Worm (Caenorhabditis elegans): ENCODE results near the gene mog-2.

mog-2 gene

ce11 chrII:4328716-4329115 lies 4.6 kb downstream of the mog-2 start, which contains the start of gene H20J04.4:
Gene H20J04.4 (plus strand): TSS chrII:4329016.
- no peak for TF ChIP-seq nhr-85 (tag)
- TF ChIP-seq nhr-19 (GFP tag; conservative IDR thresholded peaks at IDR 0.05): no peak
- no peak for TF ChIP-seq F16B12.6 (tag; optimal IDR thresholded peaks at IDR 0.05)
- TF ChIP-seq nhr-12 (tag; optimal IDR thresholded peaks at IDR 0.05): no peak
- TF ChIP-seq vab-15 (tag; optimal IDR thresholded peaks at IDR 0.05): no peak
- no peak for TF ChIP-seq xbp-1 (tag; optimal IDR thresholded peaks at IDR 0.05)
- no peak for TF ChIP-seq irx-1 (tag; optimal IDR thresholded peaks at IDR 0.05)
- no peak for TF ChIP-seq aha-1 (tag; optimal IDR thresholded peaks at IDR 0.05)
- TF ChIP-seq nhr-11 (tag; optimal IDR thresholded peaks at IDR 0.05): no peak
- no peak for TF ChIP-seq Y116A8C.19 (tag; optimal IDR thresholded peaks at IDR 0.05; ENCODE audit: borderline replicate concordance)

- TF ChIP-seq dsc-1 (tag; optimal IDR thresholded peaks at IDR 0.05): no peak
- no peak for TF ChIP-seq zip-4 (GFP tag; optimal IDR thresholded peaks at IDR 0.05)
- no peak for TF ChIP-seq nhr-77 (tag; optimal IDR thresholded peaks at IDR 0.05)
- no peak for TF ChIP-seq elt-2 (tag; optimal IDR thresholded peaks at IDR 0.05)
- no peak for TF ChIP-seq Y116A8C.19 (tag; optimal IDR thresholded peaks at IDR 0.05; ENCODE audit: borderline replicate concordance)
- no peak for TF ChIP-seq nhr-20 (tag; optimal IDR thresholded peaks at IDR 0.05)
- TF ChIP-seq ces-1 (GFP tag; optimal IDR thresholded peaks at IDR 0.05): no peak
- no peak for TF ChIP-seq nhr-47 (tag; optimal IDR thresholded peaks at IDR 0.05)
- no peak for TF ChIP-seq zag-1 (tag; optimal IDR thresholded peaks at IDR 0.05)
- TF ChIP-seq mab-9 (GFP tag; IDR thresholded peaks at IDR 0.05): no peak
- TF ChIP-seq grh-1 (GFP tag; IDR thresholded peaks at IDR 0.05): no peak
- TF ChIP-seq mep-1 (tag; optimal IDR thresholded peaks at IDR 0.05): no peak
- TF ChIP-seq snu-23 (GFP tag; optimal IDR thresholded peaks at IDR 0.05): no peak
- no peak for TF ChIP-seq mef-2 (tag; optimal IDR thresholded peaks at IDR 0.05)
- no peak for TF ChIP-seq jun-1 (tag; optimal IDR thresholded peaks at IDR 0.05)
- TF ChIP-seq efl-3 (GFP tag; optimal IDR thresholded peaks at IDR 0.05): no peak
- TF ChIP-seq lin-14 (GFP tag; optimal IDR thresholded peaks at IDR 0.05): no peak
- TF ChIP-seq nhr-85 (tag): no peak
- TF ChIP-seq ceh-82 (tag; optimal IDR thresholded peaks at IDR 0.05): no peak
- TF ChIP-seq xbp-1 (tag; optimal IDR thresholded peaks at IDR 0.05): no peak
Observed at ce11 chrII:4334448-4334847, 10.3 kb downstream of the mog-2 start, which contains the start of gene madf-3. Gene madf-3 (plus strand): TSS chrII:4334748.

ce11 chrII:4337731-4338130 lies 13.6 kb downstream of the mog-2 start:
- no peak for TF ChIP-seq snpc-4 (tag; optimal IDR thresholded peaks at IDR 0.05)
- no peak for TF ChIP-seq skn-1 (tag; optimal IDR thresholded peaks at IDR 0.05)
- TF ChIP-seq ztf-11 (tag; optimal IDR thresholded peaks at IDR 0.05): no peak
- TF ChIP-seq tlp-1 (tag; optimal IDR thresholded peaks at IDR 0.05): no peak
- no peak for TF ChIP-seq nhr-19 (GFP tag; conservative IDR thresholded peaks at IDR 0.05)
- TF ChIP-seq dsc-1 (tag; optimal IDR thresholded peaks at IDR 0.05): no peak
- no peak for TF ChIP-seq nhr-90 (tag; optimal IDR thresholded peaks at IDR 0.05; ENCODE audit: poor library complexity)
- no peak for TF ChIP-seq tbx-2 (tag; optimal IDR thresholded peaks at IDR 0.05)
- TF ChIP-seq nhr-12 (tag; optimal IDR thresholded peaks at IDR 0.05): no peak
- TF ChIP-seq isw-1 (GFP tag; IDR thresholded peaks at IDR 0.05): no peak
- no peak for TF ChIP-seq nhr-71 (tag; optimal IDR thresholded peaks at IDR 0.05)
- TF ChIP-seq egl-13 (tag; optimal IDR thresholded peaks at IDR 0.05): no peak
- no peak for TF ChIP-seq lir-3 (tag; optimal IDR thresholded peaks at IDR 0.05; ENCODE audit: poor library complexity)
- TF ChIP-seq nhr-237 (tag; optimal IDR thresholded peaks at IDR 0.05): no peak
- no peak for TF ChIP-seq pag-3 (tag; optimal IDR thresholded peaks at IDR 0.05; ENCODE audit: borderline replicate concordance, insufficient read depth)
- no peak for TF ChIP-seq C04F5.9 (tag; optimal IDR thresholded peaks at IDR 0.05)
